Worm (Caenorhabditis elegans): ENCODE results near the gene dcap-2.

The dcap-2 gene

DNA sequence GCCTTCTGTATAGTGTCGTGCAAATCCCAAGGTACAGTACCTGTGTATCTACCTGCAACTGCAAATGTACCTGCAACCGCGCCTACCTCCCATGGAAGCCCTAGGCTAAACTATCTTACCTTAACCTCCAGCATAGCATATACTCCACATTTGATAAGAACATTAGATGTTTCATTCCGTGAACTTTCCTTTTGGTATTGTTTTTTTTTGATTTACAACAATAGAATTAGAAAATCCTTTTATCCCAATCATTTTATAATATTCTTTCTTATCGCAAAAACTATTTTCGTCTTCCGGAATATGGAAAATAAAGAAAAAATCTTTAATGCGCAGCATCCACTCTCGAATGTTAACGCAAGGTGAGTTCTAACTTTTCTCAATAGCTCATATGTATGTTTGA, 47.5 kb downstream of the dcap-2 start, which contains the start of gene Y38H8A.2:
Y38H8A.2 (plus strand) TSS at position 301 of the 400 bp plus-strand sequence.
- TF ChIP-seq elt-2 (tag; optimal IDR thresholded peaks at IDR 0.05): no peak
- TF ChIP-seq syd-9 (tag; optimal IDR thresholded peaks at IDR 0.05): no peak
- TF ChIP-seq gmeb-2 (tag; optimal IDR thresholded peaks at IDR 0.05): no peak
- no peak for TF ChIP-seq pha-4 (tag; optimal IDR thresholded peaks at IDR 0.05)
- TF ChIP-seq lim-6 (tag; optimal IDR thresholded peaks at IDR 0.05): no peak
- no peak for TF ChIP-seq fkh-10 (GFP tag; optimal IDR thresholded peaks at IDR 0.05)
- no peak for TF ChIP-seq lin-11 (tag; optimal IDR thresholded peaks at IDR 0.05)
- no peak for TF ChIP-seq unc-42 (tag; optimal IDR thresholded peaks at IDR 0.05)
- TF ChIP-seq dmd-4 (tag; optimal IDR thresholded peaks at IDR 0.05; ENCODE audit: borderline replicate concordance): no peak
- no peak for TF ChIP-seq sox-4 (tag; optimal IDR thresholded peaks at IDR 0.05)
- TF ChIP-seq tbx-7 (tag; optimal IDR thresholded peaks at IDR 0.05): no peak
- no peak for TF ChIP-seq ceh-30 (tag; optimal IDR thresholded peaks at IDR 0.05)
- TF ChIP-seq Y22D7AL.16 (tag; optimal IDR thresholded peaks at IDR 0.05): no peak
- no peak for TF ChIP-seq elt-4 (tag; optimal IDR thresholded peaks at IDR 0.05)
- TF ChIP-seq unc-55 (GFP tag; optimal IDR thresholded peaks at IDR 0.05): no peak
- no peak for TF ChIP-seq npax-4 (tag; optimal IDR thresholded peaks at IDR 0.05)
- TF ChIP-seq ceh-45 (GFP tag; IDR thresholded peaks at IDR 0.05): no peak

DNA sequence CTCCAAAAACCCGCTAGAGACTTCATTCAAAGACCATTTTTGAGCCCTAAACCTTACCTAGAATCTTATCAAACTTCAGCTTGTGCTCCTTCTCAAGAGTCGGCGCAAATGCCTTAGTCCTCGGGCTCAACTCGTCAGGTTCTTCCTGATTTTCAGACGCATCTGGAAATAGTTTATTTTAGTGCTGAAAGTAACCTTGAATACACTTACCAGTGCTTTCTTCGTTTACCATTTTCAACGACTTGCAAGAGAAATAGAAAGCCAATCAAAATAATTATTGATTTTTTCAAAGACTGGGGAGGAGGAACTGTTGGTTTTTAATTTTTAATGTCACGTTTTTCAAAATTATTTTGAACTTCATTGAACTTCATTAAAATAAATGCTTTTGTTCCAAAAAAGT, 49.7 kb downstream of the dcap-2 start, which contains the start of the genes ttbk-8.1 and Y38H8A.4:
ttbk-8.1 (plus strand) TSS at position 301 of the 400 bp plus-strand sequence.
Y38H8A.4 (minus strand) TSS at position 366 of the 400 bp plus-strand sequence.
- TF ChIP-seq hlh-6 (tag; optimal IDR thresholded peaks at IDR 0.05) (no peak), C38D4.7 (GFP tag; optimal IDR thresholded peaks at IDR 0.05) (no peak), ceh-22 (tag; optimal IDR thresholded peaks at IDR 0.05) (no peak), pqm-1 (tag; optimal IDR thresholded peaks at IDR 0.05) (no peak), F13H6.1 (tag; optimal IDR thresholded peaks at IDR 0.05) (no peak), ceh-18 (tag; optimal IDR thresholded peaks at IDR 0.05) (no peak), hlh-13 (GFP tag; optimal IDR thresholded peaks at IDR 0.05) (no peak), ahr-1 (tag; optimal IDR thresholded peaks at IDR 0.05) (no peak), T23F11.4 (GFP tag; optimal IDR thresholded peaks at IDR 0.05) (no peak)

DNA sequence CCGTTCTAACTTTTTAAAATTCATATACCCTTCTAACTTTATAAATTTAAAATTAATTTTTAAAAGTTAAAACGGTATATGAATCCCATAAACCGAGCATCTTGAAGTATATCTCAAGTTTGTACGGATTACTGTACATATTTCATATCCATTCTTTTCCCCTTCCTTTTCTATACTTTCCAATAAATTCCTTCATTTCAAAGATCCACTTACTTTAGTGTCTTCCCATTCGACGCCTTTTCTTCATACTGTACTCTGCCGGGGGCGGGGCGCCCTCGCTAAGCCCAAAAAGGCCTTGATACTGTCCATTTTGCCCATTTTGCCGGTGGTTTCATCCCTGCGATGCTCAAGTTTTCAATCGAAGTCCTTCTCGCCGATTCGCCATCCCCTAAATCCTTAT, 55.9 kb downstream of the dcap-2 start, which contains the start of gene fezf-1:
fezf-1 (plus strand) TSS at position 301 of the 400 bp plus-strand sequence.
- no peak for TF ChIP-seq ama-1 (optimal IDR thresholded peaks at IDR 0.05)
- TF ChIP-seq zip-5 (tag; optimal IDR thresholded peaks at IDR 0.05): no peak
- TF ChIP-seq lin-11 (tag; optimal IDR thresholded peaks at IDR 0.05): no peak
- no peak for TF ChIP-seq che-1 (tag; optimal IDR thresholded peaks at IDR 0.05)
- TF ChIP-seq tbx-2 (tag; optimal IDR thresholded peaks at IDR 0.05): no peak
- no peak for TF ChIP-seq C08G9.2 (tag; optimal IDR thresholded peaks at IDR 0.05)
- TF ChIP-seq rnt-1 (tag; optimal IDR thresholded peaks at IDR 0.05): no peak
- no peak for TF ChIP-seq elt-4 (tag; optimal IDR thresholded peaks at IDR 0.05)
- TF ChIP-seq F13H6.1 (tag; optimal IDR thresholded peaks at IDR 0.05): no peak
- TF ChIP-seq dve-1 (tag; optimal IDR thresholded peaks at IDR 0.05): no peak
- TF ChIP-seq unc-42 (tag; optimal IDR thresholded peaks at IDR 0.05): no peak
- no peak for TF ChIP-seq pros-1 (tag; optimal IDR thresholded peaks at IDR 0.05)
- no peak for TF ChIP-seq hlh-6 (tag; optimal IDR thresholded peaks at IDR 0.05)
- no peak for TF ChIP-seq lim-6 (tag; optimal IDR thresholded peaks at IDR 0.05)
- TF ChIP-seq ceh-48 (tag; optimal IDR thresholded peaks at IDR 0.05): no peak
- no peak for TF ChIP-seq tbx-7 (tag; optimal IDR thresholded peaks at IDR 0.05)
- no peak for TF ChIP-seq ceh-45 (GFP tag; IDR thresholded peaks at IDR 0.05)
- TF ChIP-seq sdc-2 (tag; optimal IDR thresholded peaks at IDR 0.05): no peak
